Worm (Caenorhabditis elegans) whole organism, L1 larva: ENCODE data around the gene bet-2.
A peak's percentile ranks its signal among the peaks of the same experiment; 100 is the strongest.

ENCODE experiments used
- irx-1 ChIP-seq: sonication (generic microtip); optimal IDR thresholded peaks from 2 replicates; lab custom pipeline; 2016; ENCODE audit warnings: missing genetic modification characterization, missing compliant biosample characterization
- mab-9 ChIP-seq: fragments of 200-800 bp; sonication (Bioruptor generic); IDR thresholded peaks from 2 replicates; pipeline ENCODE4 v1.3.6; 2022; ENCODE audit warnings: missing genetic modification reagents, missing genetic modification characterization, missing compliant biosample characterization
- mdl-1 ChIP-seq, 2 experiments: fragments of 150-350 bp; optimal IDR thresholded peaks; 2 replicates each; lab custom pipeline; 2014 to 2017; ENCODE audit warnings: missing biosample characterization in 2 of 2, missing genetic modification characterization in 2 of 2, inconsistent platforms in 1 of 2
- nhr-12 ChIP-seq: sonication (generic microtip); optimal IDR thresholded peaks from 2 replicates; lab custom pipeline; 2017; ENCODE audit warnings: missing biosample characterization, missing genetic modification characterization

DNA sequence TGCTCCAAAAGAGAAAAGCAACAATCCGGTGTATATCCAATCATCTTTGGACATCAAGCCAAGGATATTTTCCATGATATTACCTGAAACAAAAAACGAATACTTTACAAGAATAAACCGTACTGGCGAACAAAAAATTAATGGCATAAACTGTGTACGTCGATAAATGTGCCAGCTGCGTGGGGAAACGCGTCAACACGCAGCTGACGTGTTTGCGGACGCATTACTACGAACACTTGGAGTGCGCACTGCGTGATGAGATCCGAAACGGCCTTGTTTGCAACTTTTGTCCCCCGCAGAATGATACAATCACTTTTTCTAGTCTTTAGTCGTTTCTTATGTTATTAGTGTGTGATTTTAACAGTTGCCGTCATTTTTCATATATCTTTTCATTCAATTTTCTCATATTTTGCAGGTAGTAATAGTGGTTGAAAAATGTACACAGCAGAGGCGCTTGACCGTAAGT is 44.6 kb upstream of the bet-2 start, which contains the start of the genes mboa-7 and git-1:
- no peak for TF ChIP-seq mab-9 (GFP tag; lab: Robert Waterston, UW)
- TF ChIP-seq irx-1, result no peak
- TF ChIP-seq nhr-12 (tag; lab: Kevin White, UChicago), result no peak
- peak in 1 of 2 experiments; percentile 50 for TF ChIP-seq mdl-1 (tag; optimal IDR thresholded peaks at IDR 0.05; lab: Kevin White, UChicago)
